Worm (Caenorhabditis elegans) whole organism, midembryonic: ENCODE data around the gene C13A10.2.

ENCODE experiments used
- T22C8.4 ChIP-seq: fragments of 200-800 bp; sonication (Bioruptor generic); IDR thresholded peaks from 2 replicates; pipeline ENCODE4 v1.3.6; 2022; ENCODE audit warnings: missing genetic modification characterization, missing compliant biosample characterization
- cog-1 ChIP-seq: sonication (generic microtip); optimal IDR thresholded peaks from 2 replicates; lab custom pipeline; 2016; ENCODE audit warnings: missing genetic modification characterization, missing compliant biosample characterization
- flt-1 ChIP-seq: fragments of 200-800 bp; sonication (Bioruptor generic); IDR thresholded peaks from 2 replicates; pipeline ENCODE4 v1.3.6; 2022; ENCODE audit warnings: missing genetic modification characterization, missing compliant biosample characterization
- tab-1 ChIP-seq: fragments of 200-800 bp; sonication (Bioruptor generic); IDR thresholded peaks from 2 replicates; pipeline ENCODE4 v1.3.6; 2022; ENCODE audit warnings: missing genetic modification characterization, missing compliant biosample characterization

DNA sequence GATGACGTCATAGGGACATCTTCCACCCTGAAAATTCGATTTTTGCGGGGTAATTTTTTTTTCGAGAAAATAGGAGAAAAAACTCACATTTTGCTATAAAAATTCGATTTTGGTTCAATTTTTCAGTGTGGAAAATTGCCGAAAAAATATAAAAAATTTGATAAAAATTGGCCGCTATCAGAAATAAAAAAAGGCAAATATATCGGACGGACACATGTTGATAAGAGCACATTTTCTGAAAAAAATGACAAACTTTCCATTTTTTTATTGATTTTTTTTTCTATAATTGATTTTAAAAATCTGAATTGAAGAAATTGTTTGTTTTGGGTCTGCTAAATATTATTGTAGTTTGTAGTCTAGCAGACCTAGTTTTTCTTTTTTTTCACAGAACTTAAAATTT, 2.3 kb downstream of the C13A10.2 start, which contains the start of gene C13A10.1:
- TF ChIP-seq T22C8.4 (no peak), flt-1 (GFP tag; lab: Robert Waterston, UW) (no peak), tab-1 (no peak), cog-1 (tag; lab: Kevin White, UChicago) (no peak)
